Fruit fly (Drosophila melanogaster) S2 (cell line): ENCODE results near the gene Wdr81.

Experiments
- CG8478 ChIP-seq: fragments of >200 bp; optimal IDR thresholded peaks from 2 replicates; lab custom pipeline; 2018
- CTCF ChIP-seq, 2 experiments: fragments of >200 bp; optimal IDR thresholded peaks; 2 replicates each; lab custom pipeline; 2018

dm6 chr2L:12045578-12045940 lies 24.8 kb upstream of the Wdr81 start:
- TF ChIP-seq CG8478 (lab: Kevin White, UChicago) = no peak
- TF ChIP-seq CTCF (optimal IDR thresholded peaks at IDR 0.05; lab: Kevin White, UChicago) = no peak
